Worm (Caenorhabditis elegans) whole organism, early embryonic: ENCODE measurements around the gene cls-1.
"Not testable (repeated sequence)": the region's sequence is repeated elsewhere in the genome, so short reads cannot be mapped to it uniquely, and the experiment has no call there.

Source experiments
- B0310.2 ChIP-seq: sonication (generic microtip); optimal IDR thresholded peaks from 2 replicates; lab custom pipeline; 2016; ENCODE audit warnings: mild to moderate bottlenecking, missing genetic modification characterization, missing compliant biosample characterization
- F13C5.2 ChIP-seq: sonication (generic microtip); optimal IDR thresholded peaks from 2 replicates; lab custom pipeline; 2017; ENCODE audit warnings: mild to moderate bottlenecking, missing genetic modification characterization, inconsistent platforms, missing compliant biosample characterization
- aly-1 ChIP-seq: sonication (generic microtip); optimal IDR thresholded peaks from 2 replicates; lab custom pipeline; 2016; ENCODE audit warnings: missing genetic modification characterization, missing compliant biosample characterization
- ama-1 ChIP-seq: fragments of 150-350 bp; optimal IDR thresholded peaks from 2 replicates; lab custom pipeline; 2014
- ceh-13 ChIP-seq: fragments of 200-800 bp; sonication (Bioruptor generic); optimal IDR thresholded peaks from 2 replicates; lab custom pipeline; 2018; ENCODE audit warnings: mild to moderate bottlenecking, missing genetic modification characterization, missing compliant biosample characterization
- ceh-36 ChIP-seq: sonication (generic microtip); optimal IDR thresholded peaks from 2 replicates; lab custom pipeline; 2016; ENCODE audit warnings: missing genetic modification characterization, inconsistent platforms, missing compliant biosample characterization
- ets-7 ChIP-seq: sonication (generic microtip); optimal IDR thresholded peaks from 2 replicates; lab custom pipeline; 2016; ENCODE audit warnings: missing genotype, missing genetic modification characterization, missing compliant biosample characterization
- flt-1 ChIP-seq: fragments of 200-800 bp; sonication (Bioruptor generic); IDR thresholded peaks from 2 replicates; pipeline ENCODE4 v1.3.6; 2022; ENCODE audit warnings: missing genetic modification characterization, missing compliant biosample characterization
- hmbx-1 ChIP-seq: sonication (generic microtip); optimal IDR thresholded peaks from 2 replicates; lab custom pipeline; 2016; ENCODE audit warnings: mild to moderate bottlenecking, missing genetic modification characterization, missing compliant biosample characterization
- hmg-4 ChIP-seq: fragments of 200-800 bp; sonication (Bioruptor generic); optimal IDR thresholded peaks from 2 replicates; lab custom pipeline; 2018; ENCODE audit warnings: mild to moderate bottlenecking, missing genetic modification characterization, missing compliant biosample characterization
- hnd-1 ChIP-seq: sonication (generic microtip); optimal IDR thresholded peaks from 2 replicates; lab custom pipeline; 2016; ENCODE audit warnings: missing genetic modification characterization, missing compliant biosample characterization
- pes-1 ChIP-seq: fragments of 200-800 bp; sonication (Bioruptor generic); IDR thresholded peaks from 2 replicates; pipeline ENCODE4 v1.3.6; 2022; ENCODE audit warnings: missing genetic modification reagents, missing genetic modification characterization, missing compliant biosample characterization
- scrt-1 ChIP-seq: fragments of 200-800 bp; sonication (Bioruptor generic); IDR thresholded peaks from 2 replicates; pipeline ENCODE4 v1.3.6; 2022; ENCODE audit warnings: missing genetic modification characterization, missing compliant biosample characterization
- sea-1 ChIP-seq: fragments of 200-800 bp; sonication (Bioruptor generic); conservative IDR thresholded peaks from 2 replicates; pipeline ENCODE4 v1.3.6; 2022; ENCODE audit warnings: missing genetic modification characterization, missing compliant biosample characterization
- tbx-11 ChIP-seq: fragments of 200-800 bp; sonication (Bioruptor generic); IDR thresholded peaks from 2 replicates; pipeline ENCODE4 v1.3.6; 2022; ENCODE audit warnings: missing genetic modification characterization, missing compliant biosample characterization
- tbx-37 ChIP-seq: fragments of 200-800 bp; sonication (Bioruptor generic); conservative IDR thresholded peaks from 2 replicates; pipeline ENCODE4 v1.3.6; 2022; ENCODE audit warnings: missing genetic modification reagents, missing genetic modification characterization, missing compliant biosample characterization
- tra-4 ChIP-seq: sonication (generic microtip); optimal IDR thresholded peaks from 2 replicates; lab custom pipeline; 2017; ENCODE audit warnings: missing genetic modification characterization, missing compliant biosample characterization

cls-1 gene

ce11 chrIII:7468980-7469379 lies 39.0 kb upstream of the cls-1 start, which contains the start of gene H14A12.5:
Gene H14A12.5, minus strand, starts transcription at chrIII:7469080.
- not testable (repeated sequence) for TF ChIP-seq pes-1 (GFP tag; lab: Robert Waterston, UW); hmbx-1 (tag; lab: Kevin White, UChicago); tra-4 (tag; lab: Kevin White, UChicago)

DNA sequence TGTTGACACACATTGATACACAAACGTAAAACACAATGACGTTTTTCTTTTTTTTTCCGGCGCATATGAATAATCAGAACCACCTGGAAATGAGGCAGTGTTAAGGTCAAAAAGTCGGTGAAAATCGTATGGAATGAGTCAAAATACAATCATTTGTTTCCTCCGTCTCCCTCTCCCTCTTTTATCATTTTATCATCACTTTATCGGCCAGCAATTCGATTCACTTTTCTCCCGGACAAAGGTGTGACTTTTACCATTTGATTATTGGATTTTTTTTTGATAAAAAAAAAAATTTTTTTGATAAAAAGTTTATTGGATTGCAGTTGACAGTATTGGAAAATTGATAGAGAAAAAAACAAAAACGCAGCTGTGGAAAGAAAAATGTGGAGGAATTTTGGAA lies 29.0 kb upstream of the cls-1 start:
- no peak for TF ChIP-seq tbx-11 (GFP tag; lab: Robert Waterston, UW)
- no peak for TF ChIP-seq hnd-1 (tag; lab: Kevin White, UChicago)
- no peak for TF ChIP-seq tbx-37 (GFP tag; lab: Robert Waterston, UW)
- no peak for TF ChIP-seq F13C5.2 (tag; lab: Kevin White, UChicago)
- TF ChIP-seq ceh-36 (tag; lab: Kevin White, UChicago), result no peak
- no peak for TF ChIP-seq flt-1
- no peak for TF ChIP-seq ama-1 (lab: Kevin White, UChicago)
- TF ChIP-seq B0310.2, result no peak
- no peak for TF ChIP-seq tra-4 (tag; lab: Kevin White, UChicago)
- no peak for TF ChIP-seq ets-7
- TF ChIP-seq hmbx-1 (tag; lab: Kevin White, UChicago), result no peak
- TF ChIP-seq hmg-4 (GFP tag; lab: Kevin White, UChicago), result no peak
- no peak for TF ChIP-seq scrt-1 (GFP tag; lab: Robert Waterston, UW)

- TF ChIP-seq hnd-1 (tag; lab: Kevin White, UChicago) (no peak), hmg-4 (GFP tag; lab: Kevin White, UChicago) (no peak), tra-4 (tag; lab: Kevin White, UChicago) (no peak), ceh-13 (GFP tag; lab: Kevin White, UChicago) (no peak)
Measured at ce11 chrIII:7484765-7485164, 23.2 kb upstream of the cls-1 start.

ce11 chrIII:7488303-7488702 lies 19.7 kb upstream of the cls-1 start:
- no peak for TF ChIP-seq ets-7
- no peak for TF ChIP-seq F13C5.2 (tag; lab: Kevin White, UChicago)
- TF ChIP-seq hmg-4 (GFP tag; lab: Kevin White, UChicago), result no peak
- no peak for TF ChIP-seq tra-4 (tag; lab: Kevin White, UChicago)
- no peak for TF ChIP-seq ama-1 (lab: Kevin White, UChicago)
- TF ChIP-seq ceh-36 (tag; lab: Kevin White, UChicago), result no peak
- no peak for TF ChIP-seq pes-1 (GFP tag; lab: Robert Waterston, UW)
- no peak for TF ChIP-seq ceh-13 (GFP tag; lab: Kevin White, UChicago)
- TF ChIP-seq sea-1 (GFP tag; lab: Robert Waterston, UW), result no peak
- TF ChIP-seq tbx-37 (GFP tag; lab: Robert Waterston, UW), result no peak
- no peak for TF ChIP-seq flt-1
- no peak for TF ChIP-seq aly-1 (tag; lab: Kevin White, UChicago)
- no peak for TF ChIP-seq hmbx-1 (tag; lab: Kevin White, UChicago)

DNA sequence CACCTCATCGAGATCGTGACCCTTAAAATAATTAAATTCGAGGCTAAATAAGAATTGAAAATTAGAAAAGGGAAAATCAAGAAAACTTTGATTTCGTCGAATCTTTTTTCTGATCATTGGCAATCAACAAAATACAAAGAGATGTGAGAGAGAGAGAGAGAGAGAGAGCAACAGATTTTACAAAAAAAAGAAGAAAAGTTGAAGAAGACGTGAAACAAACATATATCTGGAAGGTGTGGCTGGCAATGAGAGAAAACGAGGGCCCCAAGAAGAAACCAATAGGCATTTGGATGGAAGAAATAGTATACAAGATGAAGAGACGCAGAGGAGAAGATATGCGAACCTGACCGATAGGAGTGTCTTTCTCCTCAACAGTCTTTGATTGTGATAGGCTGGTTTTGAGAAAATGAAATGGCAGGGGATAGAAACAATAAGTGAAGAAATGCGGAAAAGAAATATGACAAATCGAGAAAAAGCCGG lies 18.9 kb upstream of the cls-1 start, which contains the start of gene mup-4:
mup-4 (minus strand) TSS at position 51 of the 480 bp plus-strand sequence.
- TF ChIP-seq hmbx-1 (tag; lab: Kevin White, UChicago) (no peak), hnd-1 (tag; lab: Kevin White, UChicago) (no peak), F13C5.2 (tag; lab: Kevin White, UChicago) (no peak), flt-1 (no peak), aly-1 (tag; lab: Kevin White, UChicago) (no peak), hmg-4 (GFP tag; lab: Kevin White, UChicago) (no peak), B0310.2 (no peak), sea-1 (GFP tag; lab: Robert Waterston, UW) (no peak), ceh-13 (GFP tag; lab: Kevin White, UChicago) (no peak), ets-7 (no peak), ama-1 (lab: Kevin White, UChicago) (no peak), tbx-11 (GFP tag; lab: Robert Waterston, UW) (no peak), ceh-36 (tag; lab: Kevin White, UChicago) (no peak), scrt-1 (GFP tag; lab: Robert Waterston, UW) (no peak), tbx-37 (GFP tag; lab: Robert Waterston, UW) (no peak), tra-4 (tag; lab: Kevin White, UChicago) (no peak), pes-1 (GFP tag; lab: Robert Waterston, UW) (no peak)

DNA sequence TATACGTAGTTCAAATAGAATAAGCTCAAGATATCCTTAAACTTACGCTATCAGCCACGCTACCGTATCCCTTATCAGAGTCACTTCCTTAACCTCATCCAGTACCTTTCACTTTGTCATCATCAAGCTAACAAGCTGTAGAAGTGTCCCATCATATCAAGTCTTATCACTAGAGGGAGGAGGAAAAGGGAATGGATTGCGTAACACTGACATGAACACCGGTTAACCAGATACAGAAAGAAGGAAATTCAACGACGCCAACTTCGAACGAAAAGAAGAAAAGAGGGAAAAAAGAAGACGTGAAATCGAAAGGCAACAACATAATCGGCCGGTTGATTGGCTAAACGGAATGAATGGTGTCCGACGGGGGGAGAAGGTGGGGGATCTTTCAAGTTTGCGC lies 17.9 kb upstream of the cls-1 start:
- no peak for TF ChIP-seq hnd-1 (tag; lab: Kevin White, UChicago)
- no peak for TF ChIP-seq tbx-37 (GFP tag; lab: Robert Waterston, UW)
- no peak for TF ChIP-seq flt-1
- no peak for TF ChIP-seq tra-4 (tag; lab: Kevin White, UChicago)
- no peak for TF ChIP-seq tbx-11 (GFP tag; lab: Robert Waterston, UW)
- TF ChIP-seq hmg-4 (GFP tag; lab: Kevin White, UChicago), result no peak
- TF ChIP-seq hmbx-1 (tag; lab: Kevin White, UChicago), result no peak
- TF ChIP-seq ets-7, result no peak
- no peak for TF ChIP-seq ceh-36 (tag; lab: Kevin White, UChicago)
- no peak for TF ChIP-seq ceh-13 (GFP tag; lab: Kevin White, UChicago)
- TF ChIP-seq sea-1 (GFP tag; lab: Robert Waterston, UW), result no peak
- TF ChIP-seq B0310.2, result no peak
- TF ChIP-seq pes-1 (GFP tag; lab: Robert Waterston, UW), result no peak
- no peak for TF ChIP-seq F13C5.2 (tag; lab: Kevin White, UChicago)
- TF ChIP-seq scrt-1 (GFP tag; lab: Robert Waterston, UW), result no peak

- TF ChIP-seq hmg-4 (GFP tag; lab: Kevin White, UChicago) (no peak), tra-4 (tag; lab: Kevin White, UChicago) (no peak), ets-7 (no peak), ama-1 (lab: Kevin White, UChicago) (no peak), ceh-13 (GFP tag; lab: Kevin White, UChicago) (no peak), aly-1 (tag; lab: Kevin White, UChicago) (no peak), scrt-1 (GFP tag; lab: Robert Waterston, UW) (no peak)
Measured at ce11 chrIII:7491931-7492330, 16.0 kb upstream of the cls-1 start.
